Worm (Caenorhabditis elegans) whole organism, late embryonic: ENCODE data around the gene pad-2.

ENCODE experiments used
- F13H6.1 ChIP-seq: sonication (generic microtip); optimal IDR thresholded peaks from 2 replicates; lab custom pipeline; 2016; ENCODE audit warnings: missing genetic modification characterization, missing compliant biosample characterization
- T23F11.4 ChIP-seq: fragments of 200-800 bp; sonication (Bioruptor generic); optimal IDR thresholded peaks from 2 replicates; lab custom pipeline; 2018; ENCODE audit warnings: mild to moderate bottlenecking, missing genetic modification characterization, missing compliant biosample characterization
- ahr-1 ChIP-seq: sonication (generic microtip); optimal IDR thresholded peaks from 2 replicates; lab custom pipeline; 2016; ENCODE audit warnings: missing genetic modification characterization, missing compliant biosample characterization
- ama-1 ChIP-seq: fragments of 150-350 bp; optimal IDR thresholded peaks from 2 replicates; lab custom pipeline; 2014
- ceh-18 ChIP-seq: sonication (generic microtip); optimal IDR thresholded peaks from 2 replicates; lab custom pipeline; 2016; ENCODE audit warnings: missing genetic modification characterization, missing compliant biosample characterization
- ceh-2 ChIP-seq: sonication (generic microtip); optimal IDR thresholded peaks from 2 replicates; lab custom pipeline; 2016; ENCODE audit warnings: missing genotype, missing genetic modification characterization, missing compliant biosample characterization
- ceh-30 ChIP-seq: fragments of 150-350 bp; optimal IDR thresholded peaks from 2 replicates; lab custom pipeline; 2014; ENCODE audit warnings: missing biosample characterization, missing genetic modification characterization
- ceh-31 ChIP-seq: sonication (generic microtip); optimal IDR thresholded peaks from 2 replicates; lab custom pipeline; 2016; ENCODE audit warnings: missing genetic modification characterization, missing compliant biosample characterization
- ceh-34 ChIP-seq: sonication (generic microtip); optimal IDR thresholded peaks from 2 replicates; lab custom pipeline; 2016; ENCODE audit warnings: mild to moderate bottlenecking, missing genetic modification characterization, missing compliant biosample characterization
- ceh-48 ChIP-seq: sonication (generic microtip); optimal IDR thresholded peaks from 2 replicates; lab custom pipeline; 2016; ENCODE audit warnings: missing genetic modification characterization, inconsistent platforms, missing compliant biosample characterization
- ceh-6 ChIP-seq: fragments of 200-800 bp; sonication (Bioruptor generic); optimal IDR thresholded peaks from 2 replicates; lab custom pipeline; 2018; ENCODE audit warnings: mild to moderate bottlenecking, missing genetic modification characterization, missing compliant biosample characterization
- dmd-4 ChIP-seq: sonication (generic microtip); optimal IDR thresholded peaks from 2 replicates; lab custom pipeline; 2016; ENCODE audit warnings: borderline replicate concordance, missing genetic modification characterization, missing compliant biosample characterization
- dve-1 ChIP-seq: sonication (generic microtip); optimal IDR thresholded peaks from 2 replicates; lab custom pipeline; 2017; ENCODE audit warnings: antibody characterized with exemption, mild to moderate bottlenecking, missing genetic modification characterization, missing compliant biosample characterization
- elt-2 ChIP-seq: sonication (generic microtip); optimal IDR thresholded peaks from 2 replicates; lab custom pipeline; 2016; ENCODE audit warnings: missing genetic modification reagents, missing genetic modification characterization, missing compliant biosample characterization
- eyg-1 ChIP-seq: sonication (generic microtip); optimal IDR thresholded peaks from 2 replicates; lab custom pipeline; 2016; ENCODE audit warnings: missing genotype, missing genetic modification characterization, missing compliant biosample characterization
- fkh-6 ChIP-seq: sonication (generic microtip); optimal IDR thresholded peaks from 2 replicates; lab custom pipeline; 2016; ENCODE audit warnings: missing genetic modification characterization, missing compliant biosample characterization
- gmeb-2 ChIP-seq: sonication (generic microtip); optimal IDR thresholded peaks from 2 replicates; lab custom pipeline; 2016; ENCODE audit warnings: missing genetic modification characterization, inconsistent platforms, missing compliant biosample characterization
- hlh-15 ChIP-seq: sonication (generic microtip); optimal IDR thresholded peaks from 2 replicates; lab custom pipeline; 2016; ENCODE audit warnings: missing genetic modification characterization, missing compliant biosample characterization
- hlh-30 ChIP-seq: sonication (generic microtip); optimal IDR thresholded peaks from 2 replicates; lab custom pipeline; 2017; ENCODE audit warnings: antibody characterized with exemption, missing genetic modification characterization, missing compliant biosample characterization; ENCODE audit not compliant: insufficient read depth
- hlh-6 ChIP-seq: sonication (generic microtip); optimal IDR thresholded peaks from 2 replicates; lab custom pipeline; 2016; ENCODE audit warnings: missing genotype, missing genetic modification characterization, missing compliant biosample characterization
- mec-3 ChIP-seq: sonication (generic microtip); optimal IDR thresholded peaks from 2 replicates; lab custom pipeline; 2016; ENCODE audit warnings: borderline replicate concordance, missing genetic modification characterization, missing compliant biosample characterization
- nfya-1 ChIP-seq: sonication (generic microtip); optimal IDR thresholded peaks from 2 replicates; lab custom pipeline; 2017; ENCODE audit warnings: missing genetic modification characterization, mild to moderate bottlenecking, missing compliant biosample characterization, antibody characterized with exemption, moderate library complexity
- nhr-11 ChIP-seq: fragments of 150-350 bp; optimal IDR thresholded peaks from 2 replicates; lab custom pipeline; 2014; ENCODE audit warnings: missing biosample characterization, missing genetic modification characterization
- nhr-232 ChIP-seq: sonication (generic microtip); optimal IDR thresholded peaks from 2 replicates; lab custom pipeline; 2016; ENCODE audit warnings: missing genetic modification characterization, missing compliant biosample characterization
- npax-4 ChIP-seq: sonication (generic microtip); optimal IDR thresholded peaks from 2 replicates; lab custom pipeline; 2016; ENCODE audit warnings: missing genetic modification characterization, missing compliant biosample characterization
- pag-3 ChIP-seq: sonication (generic microtip); optimal IDR thresholded peaks from 2 replicates; lab custom pipeline; 2016; ENCODE audit warnings: missing compliant biosample characterization, missing genetic modification characterization, borderline replicate concordance
- pax-1 ChIP-seq: fragments of 150-350 bp; optimal IDR thresholded peaks from 2 replicates; lab custom pipeline; 2014; ENCODE audit warnings: missing biosample characterization, missing genetic modification characterization
- pha-2 ChIP-seq: sonication (generic microtip); optimal IDR thresholded peaks from 2 replicates; lab custom pipeline; 2017; ENCODE audit warnings: mild to moderate bottlenecking, missing genetic modification characterization, missing compliant biosample characterization
- pha-4 ChIP-seq: fragments of 150-350 bp; optimal IDR thresholded peaks from 2 replicates; lab custom pipeline; 2018; ENCODE audit warnings: missing biosample characterization, missing genetic modification reagents, missing genetic modification characterization
- pqm-1 ChIP-seq: sonication (generic microtip); optimal IDR thresholded peaks from 2 replicates; lab custom pipeline; 2016; ENCODE audit warnings: missing genetic modification characterization, missing compliant biosample characterization
- pros-1 ChIP-seq: fragments of 150-350 bp; optimal IDR thresholded peaks from 2 replicates; lab custom pipeline; 2014; ENCODE audit warnings: missing biosample characterization, missing genetic modification reagents, missing genetic modification characterization
- ref-2 ChIP-seq: sonication (generic microtip); optimal IDR thresholded peaks from 2 replicates; lab custom pipeline; 2016; ENCODE audit warnings: missing genetic modification characterization, missing compliant biosample characterization
- rnt-1 ChIP-seq: sonication (generic microtip); optimal IDR thresholded peaks from 2 replicates; lab custom pipeline; 2016; ENCODE audit warnings: missing genetic modification characterization, missing compliant biosample characterization
- sox-2 ChIP-seq: fragments of 200-800 bp; sonication (Bioruptor generic); IDR thresholded peaks from 2 replicates; pipeline ENCODE4 v1.3.6; 2022; ENCODE audit warnings: missing genetic modification reagents, missing genetic modification characterization, missing compliant biosample characterization
- sox-4 ChIP-seq: sonication (generic microtip); optimal IDR thresholded peaks from 2 replicates; lab custom pipeline; 2017; ENCODE audit warnings: mild to moderate bottlenecking, missing genetic modification characterization, inconsistent platforms, missing compliant biosample characterization
- tbx-7 ChIP-seq: sonication (generic microtip); optimal IDR thresholded peaks from 2 replicates; lab custom pipeline; 2016; ENCODE audit warnings: missing genotype, missing genetic modification characterization, missing compliant biosample characterization
- unc-3 ChIP-seq, 2 experiments: fragments of 200-800 bp in 1 of 2; sonication (Bioruptor generic) in 1 of 2; sonication (generic microtip) in 1 of 2; conservative IDR thresholded peaks in 1 of 2; optimal IDR thresholded peaks in 1 of 2; 2 replicates each; pipeline versions ENCODE4 v1.3.6 to Lab custom; 2016 to 2022; ENCODE audit warnings: missing compliant biosample characterization in 2 of 2, missing genetic modification characterization in 2 of 2, missing genetic modification reagents in 1 of 2
- unc-42 ChIP-seq: sonication (generic microtip); optimal IDR thresholded peaks from 2 replicates; lab custom pipeline; 2016; ENCODE audit warnings: missing genotype, missing genetic modification characterization, missing compliant biosample characterization
- unc-55 ChIP-seq: sonication (generic microtip); optimal IDR thresholded peaks from 2 replicates; lab custom pipeline; 2017; ENCODE audit warnings: missing biosample characterization, missing genetic modification reagents, missing genetic modification characterization
- zip-5 ChIP-seq: sonication (generic microtip); optimal IDR thresholded peaks from 2 replicates; lab custom pipeline; 2016; ENCODE audit warnings: missing genetic modification characterization, missing compliant biosample characterization

The pad-2 gene

ce11 chrIII:10311016-10311415 lies 32.1 kb downstream of the pad-2 start, which contains the start of gene T07A5.7:
Gene T07A5.7 (minus strand): TSS chrIII:10311116.
- no peak for TF ChIP-seq sox-4 (tag; lab: Kevin White, UChicago)
- no peak for TF ChIP-seq zip-5 (tag; lab: Kevin White, UChicago)
- no peak for TF ChIP-seq hlh-15
- TF ChIP-seq pha-2, result no peak
- no peak for TF ChIP-seq ceh-31 (tag; lab: Kevin White, UChicago)
- TF ChIP-seq pax-1 (tag; lab: Kevin White, UChicago), result no peak
- no peak for TF ChIP-seq ref-2 (tag; lab: Kevin White, UChicago)
- no peak for TF ChIP-seq ama-1
- no peak for TF ChIP-seq nhr-11 (tag; lab: Kevin White, UChicago)
- TF ChIP-seq dmd-4 (tag; lab: Kevin White, UChicago), result no peak
- TF ChIP-seq F13H6.1 (tag; lab: Kevin White, UChicago), result no peak
- no peak for TF ChIP-seq pqm-1 (tag; lab: Kevin White, UChicago)
- no peak for TF ChIP-seq ceh-6 (GFP tag; lab: Kevin White, UChicago)
- TF ChIP-seq pha-4, result no peak
- TF ChIP-seq tbx-7 (tag; lab: Kevin White, UChicago), result no peak

DNA sequence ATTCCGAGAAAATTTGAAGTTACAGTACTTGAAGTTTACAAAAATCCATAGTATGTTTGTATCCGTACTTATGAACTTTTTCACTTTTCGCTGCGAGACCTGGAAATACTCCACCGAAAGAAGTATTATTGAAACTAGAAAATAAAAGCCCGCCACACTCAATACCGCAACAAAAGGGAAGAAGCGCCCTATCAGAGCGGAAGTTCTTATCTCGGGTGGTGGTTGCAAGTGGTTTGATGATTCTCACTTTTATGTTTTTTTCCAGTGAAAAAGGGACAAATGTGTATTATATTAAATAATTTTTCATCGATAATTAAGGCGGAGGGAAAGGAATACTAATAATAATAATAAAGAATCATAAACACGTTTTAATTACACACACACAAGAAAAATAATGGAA lies 35.3 kb downstream of the pad-2 start:
- TF ChIP-seq sox-2, result no peak
- TF ChIP-seq elt-2 (tag; lab: Kevin White, UChicago), result peak; percentile 39
- no peak for TF ChIP-seq sox-4 (tag; lab: Kevin White, UChicago)
- TF ChIP-seq, all 69 proteins: peak for 1

ce11 chrIII:10318062-10318609 lies 39.2 kb downstream of the pad-2 start, which contains the start of the genes unc-50 and ostf-4:
Gene unc-50 (minus strand): TSS chrIII:10318162.
Gene ostf-4 (minus strand): TSS chrIII:10318559.
- no peak for TF ChIP-seq pros-1 (tag; lab: Kevin White, UChicago)

DNA sequence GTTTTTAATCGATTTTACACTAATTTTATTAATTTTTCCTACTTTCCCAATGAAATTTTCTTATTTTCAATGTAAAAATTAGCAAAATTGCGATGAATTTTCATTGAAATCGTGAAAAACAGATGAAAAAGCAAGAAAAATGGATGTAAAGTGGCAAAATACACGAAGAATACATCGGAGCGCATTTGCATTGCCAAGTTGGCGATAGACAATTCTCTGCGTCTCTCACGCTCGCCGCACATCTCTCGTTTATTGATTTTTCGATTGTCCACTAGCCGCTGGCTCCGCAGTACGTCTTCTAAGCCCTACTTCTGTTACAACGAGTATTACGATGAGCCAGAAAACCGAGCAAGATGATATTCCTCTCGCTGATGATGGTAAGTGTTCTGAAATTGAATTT lies 39.8 kb downstream of the pad-2 start, which contains the start of gene unc-69:
Gene unc-69 (plus strand): TSS at position 185 of the 400 bp plus-strand sequence.
- TF ChIP-seq unc-55 (GFP tag; lab: Kevin White, UChicago) (peak; percentile 10), pha-4 (no peak), dve-1 (tag; lab: Kevin White, UChicago) (peak; percentile 2), ceh-48 (tag; lab: Kevin White, UChicago) (peak; percentile 99), ceh-34 (tag; lab: Kevin White, UChicago) (peak; percentile 30), ref-2 (tag; lab: Kevin White, UChicago) (peak; percentile 30), unc-42 (tag; lab: Kevin White, UChicago) (peak; percentile 51), gmeb-2 (tag; lab: Kevin White, UChicago) (no peak), ceh-18 (tag; lab: Kevin White, UChicago) (peak; percentile 6), nfya-1 (tag; lab: Kevin White, UChicago) (peak; percentile 75), ceh-31 (tag; lab: Kevin White, UChicago) (peak; percentile 35)

DNA sequence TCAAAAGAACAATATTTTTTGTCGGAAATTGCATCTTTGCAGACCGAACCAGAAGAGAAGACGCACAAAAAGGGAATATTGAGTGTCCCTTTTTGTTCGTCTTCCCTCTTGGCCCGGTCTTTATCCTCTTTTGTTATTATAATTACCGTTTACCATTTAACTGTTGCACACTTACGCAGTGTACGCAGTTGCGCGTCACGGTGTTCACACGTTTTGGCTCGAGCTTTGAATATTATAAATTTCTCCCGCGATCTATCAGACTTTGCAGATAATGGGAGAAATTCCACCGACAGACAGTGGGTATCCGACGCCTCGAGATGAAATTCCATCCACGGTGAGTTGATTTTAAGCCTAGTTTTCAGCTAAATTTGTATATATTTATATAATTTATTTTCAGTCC lies 41.9 kb downstream of the pad-2 start, which contains the start of gene sas-7:
Gene sas-7 (plus strand): TSS at position 232 of the 400 bp plus-strand sequence.
- TF ChIP-seq fkh-6 (tag; lab: Kevin White, UChicago) (no peak), pag-3 (tag; lab: Kevin White, UChicago) (no peak), unc-3 (GFP tag; conservative IDR thresholded peaks at IDR 0.05; lab: Robert Waterston, UW) (no peak), unc-3 (tag; optimal IDR thresholded peaks at IDR 0.05; lab: Kevin White, UChicago) (no peak), hlh-6 (tag; lab: Kevin White, UChicago) (no peak), mec-3 (tag; lab: Kevin White, UChicago) (no peak), sox-4 (tag; lab: Kevin White, UChicago) (no peak), ceh-30 (tag; lab: Kevin White, UChicago) (no peak), nhr-232 (tag; lab: Kevin White, UChicago) (no peak), rnt-1 (no peak), ceh-2 (tag; lab: Kevin White, UChicago) (no peak), T23F11.4 (no peak), ahr-1 (no peak), eyg-1 (tag; lab: Kevin White, UChicago) (no peak), hlh-30 (tag; lab: Kevin White, UChicago) (no peak), npax-4 (tag; lab: Kevin White, UChicago) (no peak), dmd-4 (tag; lab: Kevin White, UChicago) (no peak)
- TF ChIP-seq, all 69 proteins: peak for 0
